In the genomic region with DNA sequence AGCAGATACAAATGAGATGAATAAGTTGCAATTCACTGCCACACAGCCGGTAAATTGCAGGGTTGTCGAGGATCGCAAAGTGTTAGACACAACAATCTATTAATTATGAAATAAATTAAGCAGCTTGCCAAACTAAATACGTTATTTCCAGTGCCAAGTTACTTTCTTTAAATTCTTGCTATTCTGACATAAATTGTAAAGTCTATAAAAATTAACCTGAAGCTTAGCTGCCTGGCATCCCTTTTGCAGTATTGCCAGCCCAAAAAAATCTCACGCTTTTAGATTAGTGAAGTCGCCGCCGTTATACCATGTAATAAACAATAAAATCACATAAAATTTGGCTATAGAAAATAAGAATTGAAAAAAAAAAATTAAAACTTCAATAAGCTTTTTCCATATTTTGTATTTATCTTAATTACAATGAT, we compare ENCODE assay signal across 1 fruit fly cellular context.
TF ChIP-seq lines count a peak whose summit lies in the region.

No protein-coding gene starts in this region.

TF ChIP-seq in whole organism, embryonic, 481 proteins besides CTCF, POLR2A, EP300 and RAD21 (continued from another document and continues in another):
- TF ChIP-seq Ptx1 (GFP tag; IDR thresholded peaks at IDR 0.05; lab: Robert Waterston, UW), result peak; percentile 88
- TF ChIP-seq CG17802 (tag; optimal IDR thresholded peaks at IDR 0.05; lab: Kevin White, UChicago), result peak; percentile 72
- TF ChIP-seq pita (GFP tag; optimal IDR thresholded peaks at IDR 0.05; lab: Kevin White, UChicago), result no peak
- TF ChIP-seq Abd-B (GFP tag; optimal IDR thresholded peaks at IDR 0.05; lab: Kevin White, UChicago), result peak; percentile 87
- TF ChIP-seq zen2 (GFP tag; IDR thresholded peaks at IDR 0.05; lab: Robert Waterston, UW; ENCODE audit: partially characterized antibody), result no peak
- TF ChIP-seq CG9215 (GFP tag; IDR thresholded peaks at IDR 0.05; lab: Robert Waterston, UW), result peak; percentile 99
- peak; percentile 78 for TF ChIP-seq wek (GFP tag; optimal IDR thresholded peaks at IDR 0.05; lab: Kevin White, UChicago)
- TF ChIP-seq HLHmδ (GFP tag; optimal IDR thresholded peaks at IDR 0.05; lab: Kevin White, UChicago), result no peak
- peak; percentile 91 for TF ChIP-seq ATbp (GFP tag; optimal IDR thresholded peaks at IDR 0.05; lab: Kevin White, UChicago)
- peak; percentile 78 for TF ChIP-seq klu (GFP tag; IDR thresholded peaks at IDR 0.05; lab: Robert Waterston, UW)
- peak; percentile 71 for TF ChIP-seq CG10274 (GFP tag; optimal IDR thresholded peaks at IDR 0.05; lab: Kevin White, UChicago)
- peak; percentile 59 for TF ChIP-seq Max (GFP tag; optimal IDR thresholded peaks at IDR 0.05; lab: Kevin White, UChicago)
- peak; percentile 93 for TF ChIP-seq Oli (tag; optimal IDR thresholded peaks at IDR 0.05; lab: Kevin White, UChicago)
- TF ChIP-seq Sry-β (GFP tag; optimal IDR thresholded peaks at IDR 0.05; lab: Kevin White, UChicago), result peak; percentile 67
- TF ChIP-seq CG11398 (GFP tag; optimal IDR thresholded peaks at IDR 0.05; lab: Kevin White, UChicago), result peak; percentile 86
- peak; percentile 60 for TF ChIP-seq CG1792 (GFP tag; optimal IDR thresholded peaks at IDR 0.05; lab: Kevin White, UChicago)
- TF ChIP-seq CG11696 (GFP tag; IDR thresholded peaks at IDR 0.05; lab: Robert Waterston, UW), result peak; percentile 86
- peak; percentile 60 for TF ChIP-seq Ets97D (GFP tag; optimal IDR thresholded peaks at IDR 0.05; lab: Kevin White, UChicago)
- TF ChIP-seq zf30C (GFP tag; optimal IDR thresholded peaks at IDR 0.05; lab: Kevin White, UChicago), result no peak
- no peak for TF ChIP-seq hbn (GFP tag; IDR thresholded peaks at IDR 0.05; lab: Robert Waterston, UW; ENCODE audit: partially characterized antibody)
- TF ChIP-seq pho (GFP tag; optimal IDR thresholded peaks at IDR 0.05; lab: Kevin White, UChicago), result peak; percentile 92
- peak; percentile 66 for TF ChIP-seq CG3163 (GFP tag; optimal IDR thresholded peaks at IDR 0.05; lab: Kevin White, UChicago)
- TF ChIP-seq sisA (GFP tag; IDR thresholded peaks at IDR 0.05; lab: Robert Waterston, UW), result peak; percentile 84
- peak; percentile 81 for TF ChIP-seq danr (GFP tag; IDR thresholded peaks at IDR 0.05; lab: Robert Waterston, UW)
- TF ChIP-seq CG13123 (GFP tag; optimal IDR thresholded peaks at IDR 0.05; lab: Kevin White, UChicago), result peak; percentile 64
- no peak for TF ChIP-seq Tbp (GFP tag; optimal IDR thresholded peaks at IDR 0.05; lab: Kevin White, UChicago)
- TF ChIP-seq Six4 (GFP tag; optimal IDR thresholded peaks at IDR 0.05; lab: Kevin White, UChicago), result peak; percentile 87
- peak; percentile 74 for TF ChIP-seq CG12236 (GFP tag; optimal IDR thresholded peaks at IDR 0.05; lab: Kevin White, UChicago)
- no peak for TF ChIP-seq h (optimal IDR thresholded peaks at IDR 0.05; lab: Kevin White, UChicago)
- TF ChIP-seq BtbVII (GFP tag; optimal IDR thresholded peaks at IDR 0.05; lab: Kevin White, UChicago), result peak; percentile 88
- peak; percentile 59 for TF ChIP-seq CG7987 (GFP tag; optimal IDR thresholded peaks at IDR 0.05; lab: Kevin White, UChicago)
- peak; percentile 84 for TF ChIP-seq Mad (GFP tag; optimal IDR thresholded peaks at IDR 0.05; lab: Kevin White, UChicago)
- peak; percentile 94 for TF ChIP-seq HmgZ (tag; optimal IDR thresholded peaks at IDR 0.05; lab: Kevin White, UChicago)
- TF ChIP-seq jumu (GFP tag; optimal IDR thresholded peaks at IDR 0.05; lab: Kevin White, UChicago), result peak; percentile 68
- peak; percentile 61 for TF ChIP-seq stwl (tag; optimal IDR thresholded peaks at IDR 0.05; lab: Kevin White, UChicago)
- peak; percentile 82 for TF ChIP-seq tx (GFP tag; optimal IDR thresholded peaks at IDR 0.05; lab: Kevin White, UChicago)
- peak; percentile 84 for TF ChIP-seq pnt (GFP tag; optimal IDR thresholded peaks at IDR 0.05; lab: Kevin White, UChicago)
- TF ChIP-seq chif (GFP tag; optimal IDR thresholded peaks at IDR 0.05; lab: Kevin White, UChicago), result peak; percentile 87 to 93
- TF ChIP-seq CG18619 (GFP tag; optimal IDR thresholded peaks at IDR 0.05; lab: Kevin White, UChicago), result peak; percentile 87
- peak; percentile 52 for TF ChIP-seq CG30020 (tag; optimal IDR thresholded peaks at IDR 0.05; lab: Kevin White, UChicago)
- peak; percentile 90 for TF ChIP-seq seq (GFP tag; IDR thresholded peaks at IDR 0.05; lab: Robert Waterston, UW)
- TF ChIP-seq Neu2 (GFP tag; optimal IDR thresholded peaks at IDR 0.05; lab: Kevin White, UChicago; ENCODE audit: borderline replicate concordance), result no peak
- TF ChIP-seq hb (GFP tag; IDR thresholded peaks at IDR 0.05; lab: Robert Waterston, UW; ENCODE audit: partially characterized antibody), result no peak
- TF ChIP-seq bbx (GFP tag; IDR thresholded peaks at IDR 0.05; lab: Robert Waterston, UW; ENCODE audit: partially characterized antibody), result no peak
- peak; percentile 46 for TF ChIP-seq Dad (GFP tag; optimal IDR thresholded peaks at IDR 0.05; lab: Kevin White, UChicago)
- no peak for TF ChIP-seq Dref (GFP tag; IDR thresholded peaks at IDR 0.05; lab: Robert Waterston, UW)
- TF ChIP-seq Kr (GFP tag; optimal IDR thresholded peaks at IDR 0.05; lab: Kevin White, UChicago), result no peak
- peak; percentile 40 for TF ChIP-seq CG17186 (GFP tag; optimal IDR thresholded peaks at IDR 0.05; lab: Kevin White, UChicago)
- TF ChIP-seq CG9609 (GFP tag; optimal IDR thresholded peaks at IDR 0.05; lab: Kevin White, UChicago), result peak; percentile 88
- peak; percentile 81 for TF ChIP-seq ems (GFP tag; optimal IDR thresholded peaks at IDR 0.05; lab: Kevin White, UChicago)
- TF ChIP-seq CG6689 (GFP tag; IDR thresholded peaks at IDR 0.05; lab: Robert Waterston, UW), result peak; percentile 92
- peak; percentile 92 for TF ChIP-seq HLH54F (GFP tag; optimal IDR thresholded peaks at IDR 0.05; lab: Kevin White, UChicago)
- peak; percentile 88 for TF ChIP-seq CG7556 (GFP tag; optimal IDR thresholded peaks at IDR 0.05; lab: Kevin White, UChicago)
- TF ChIP-seq Hsf (GFP tag; optimal IDR thresholded peaks at IDR 0.05; lab: Kevin White, UChicago), result peak; percentile 95
- peak; percentile 95 for TF ChIP-seq NfI (GFP tag; optimal IDR thresholded peaks at IDR 0.05; lab: Kevin White, UChicago)
- TF ChIP-seq sc (optimal IDR thresholded peaks at IDR 0.05; lab: Kevin White, UChicago), result no peak
- TF ChIP-seq sc (GFP tag; optimal IDR thresholded peaks at IDR 0.05; lab: Kevin White, UChicago), result peak; percentile 78
- peak; percentile 92 for TF ChIP-seq CG11456 (GFP tag; IDR thresholded peaks at IDR 0.05; lab: Robert Waterston, UW)
- peak; percentile 88 for TF ChIP-seq CG12071 (GFP tag; optimal IDR thresholded peaks at IDR 0.05; lab: Kevin White, UChicago)
- peak; percentile 68 for TF ChIP-seq CG8359 (GFP tag; optimal IDR thresholded peaks at IDR 0.05; lab: Kevin White, UChicago; ENCODE audit: borderline replicate concordance)
- no peak for TF ChIP-seq Hr39 (optimal IDR thresholded peaks at IDR 0.05; lab: Kevin White, UChicago)
- peak; percentile 86 for TF ChIP-seq CG4328 (GFP tag; optimal IDR thresholded peaks at IDR 0.05; lab: Kevin White, UChicago)
- no peak for TF ChIP-seq Bgb (GFP tag; IDR thresholded peaks at IDR 0.05; lab: Robert Waterston, UW; ENCODE audit: partially characterized antibody)
- peak; percentile 90 for TF ChIP-seq Bteb2 (GFP tag; optimal IDR thresholded peaks at IDR 0.05; lab: Kevin White, UChicago)
- TF ChIP-seq CkIIα-i1 (GFP tag; IDR thresholded peaks at IDR 0.05; lab: Robert Waterston, UW), result peak; percentile 57; the same call in 1 of the 2 replicates
- peak; percentile 90 for TF ChIP-seq CG18764 (GFP tag; optimal IDR thresholded peaks at IDR 0.05; lab: Kevin White, UChicago)
- peak; percentile 92 for TF ChIP-seq Fer3 (tag; optimal IDR thresholded peaks at IDR 0.05; lab: Kevin White, UChicago)
- TF ChIP-seq Fer2 (tag; optimal IDR thresholded peaks at IDR 0.05; lab: Kevin White, UChicago), result peak; percentile 88
- peak; percentile 81 for TF ChIP-seq CG1024 (GFP tag; IDR thresholded peaks at IDR 0.05; lab: Robert Waterston, UW)
- peak; percentile 88 for TF ChIP-seq Blimp-1 (GFP tag; optimal IDR thresholded peaks at IDR 0.05; lab: Kevin White, UChicago)
- TF ChIP-seq CG6854 (GFP tag; optimal IDR thresholded peaks at IDR 0.05; lab: Kevin White, UChicago), result peak; percentile 84
- no peak for TF ChIP-seq Stat92E (GFP tag; optimal IDR thresholded peaks at IDR 0.05; lab: Kevin White, UChicago)
- TF ChIP-seq phol (tag; optimal IDR thresholded peaks at IDR 0.05; lab: Kevin White, UChicago), result peak; percentile 94
- TF ChIP-seq CG17359 (tag; optimal IDR thresholded peaks at IDR 0.05; lab: Kevin White, UChicago), result peak; percentile 92
- TF ChIP-seq CG10431 (GFP tag; optimal IDR thresholded peaks at IDR 0.05; lab: Kevin White, UChicago), result peak; percentile 77
- peak; percentile 93 for TF ChIP-seq zfh2 (GFP tag; optimal IDR thresholded peaks at IDR 0.05; lab: Kevin White, UChicago)
- TF ChIP-seq Hey (tag; optimal IDR thresholded peaks at IDR 0.05; lab: Kevin White, UChicago), result peak; percentile 74
- peak; percentile 87 for TF ChIP-seq CG10979 (tag; optimal IDR thresholded peaks at IDR 0.05; lab: Kevin White, UChicago)
- peak; percentile 88 for TF ChIP-seq Aef1 (GFP tag; IDR thresholded peaks at IDR 0.05; lab: Robert Waterston, UW)
- no peak for TF ChIP-seq sna (GFP tag; IDR thresholded peaks at IDR 0.05; lab: Robert Waterston, UW; ENCODE audit: partially characterized antibody)
- no peak for TF ChIP-seq chinmo (GFP tag; IDR thresholded peaks at IDR 0.05; lab: Robert Waterston, UW; ENCODE audit: partially characterized antibody)
- TF ChIP-seq Ada2b (GFP tag; IDR thresholded peaks at IDR 0.05; lab: Robert Waterston, UW), result peak; percentile 92
- TF ChIP-seq CG5180 (GFP tag; optimal IDR thresholded peaks at IDR 0.05; lab: Kevin White, UChicago), result peak; percentile 71
- no peak for TF ChIP-seq tll (GFP tag; optimal IDR thresholded peaks at IDR 0.05; lab: Kevin White, UChicago)
- TF ChIP-seq PHDP (tag; optimal IDR thresholded peaks at IDR 0.05; lab: Kevin White, UChicago), result peak; percentile 95
- no peak for TF ChIP-seq abd-A (tag; optimal IDR thresholded peaks at IDR 0.05; lab: Kevin White, UChicago)
- TF ChIP-seq MTF-1 (GFP tag; optimal IDR thresholded peaks at IDR 0.05; lab: Kevin White, UChicago; ENCODE audit: borderline replicate concordance), result peak; percentile 80
- peak; percentile 95 for TF ChIP-seq unpg (GFP tag; optimal IDR thresholded peaks at IDR 0.05; lab: Kevin White, UChicago)
- no peak for TF ChIP-seq odd (GFP tag; optimal IDR thresholded peaks at IDR 0.05; lab: Kevin White, UChicago)
- TF ChIP-seq CG12659 (GFP tag; optimal IDR thresholded peaks at IDR 0.05; lab: Kevin White, UChicago), result peak; percentile 95
- TF ChIP-seq CG4820 (GFP tag; optimal IDR thresholded peaks at IDR 0.05; lab: Kevin White, UChicago), result peak; percentile 78
- TF ChIP-seq gfzf (GFP tag; optimal IDR thresholded peaks at IDR 0.05; lab: Kevin White, UChicago), result no peak
- TF ChIP-seq fru (optimal IDR thresholded peaks at IDR 0.05; lab: Kevin White, UChicago), result no peak
- TF ChIP-seq ab (GFP tag; optimal IDR thresholded peaks at IDR 0.05; lab: Kevin White, UChicago), result peak; percentile 63
- peak; percentile 90 for TF ChIP-seq dmrt99B (tag; optimal IDR thresholded peaks at IDR 0.05; lab: Kevin White, UChicago)
- TF ChIP-seq CG1647 (GFP tag; optimal IDR thresholded peaks at IDR 0.05; lab: Kevin White, UChicago), result peak; percentile 62
- peak; percentile 83 for TF ChIP-seq wor (GFP tag; IDR thresholded peaks at IDR 0.05; lab: Robert Waterston, UW)
- peak; percentile 90 for TF ChIP-seq CG17361 (GFP tag; IDR thresholded peaks at IDR 0.05; lab: Robert Waterston, UW)
- TF ChIP-seq Hand (GFP tag; optimal IDR thresholded peaks at IDR 0.05; lab: Kevin White, UChicago), result peak; percentile 73
- TF ChIP-seq ap (GFP tag; IDR thresholded peaks at IDR 0.05; lab: Robert Waterston, UW), result peak; percentile 81
- TF ChIP-seq CG6272 (GFP tag; IDR thresholded peaks at IDR 0.05; lab: Robert Waterston, UW), result peak; percentile 87
- peak; percentile 81 for TF ChIP-seq Mes4 (GFP tag; optimal IDR thresholded peaks at IDR 0.05; lab: Kevin White, UChicago)
- TF ChIP-seq CG10565 (GFP tag; optimal IDR thresholded peaks at IDR 0.05; lab: Kevin White, UChicago), result no peak
- TF ChIP-seq CG31441 (GFP tag; IDR thresholded peaks at IDR 0.05; lab: Robert Waterston, UW), result peak; percentile 89
- TF ChIP-seq CG31224 (GFP tag; IDR thresholded peaks at IDR 0.05; lab: Robert Waterston, UW), result peak; percentile 84
- no peak for TF ChIP-seq CG8478 (optimal IDR thresholded peaks at IDR 0.05; lab: Kevin White, UChicago)
- TF ChIP-seq NK7.1 (GFP tag; optimal IDR thresholded peaks at IDR 0.05; lab: Kevin White, UChicago), result peak; percentile 68
- TF ChIP-seq ssp (GFP tag; IDR thresholded peaks at IDR 0.05; lab: Robert Waterston, UW), result peak; percentile 72
- TF ChIP-seq eyg (GFP tag; optimal IDR thresholded peaks at IDR 0.05; lab: Kevin White, UChicago), result peak; percentile 61
- peak; percentile 93 for TF ChIP-seq CG14710 (tag; optimal IDR thresholded peaks at IDR 0.05; lab: Kevin White, UChicago)
- TF ChIP-seq nom (GFP tag; optimal IDR thresholded peaks at IDR 0.05; lab: Kevin White, UChicago), result peak; percentile 90
- TF ChIP-seq CG10654 (GFP tag; optimal IDR thresholded peaks at IDR 0.05; lab: Kevin White, UChicago), result peak; percentile 84
- peak; percentile 87 for TF ChIP-seq vfl (GFP tag; optimal IDR thresholded peaks at IDR 0.05; lab: Kevin White, UChicago)
- peak; percentile 84 for TF ChIP-seq CG9932 (GFP tag; IDR thresholded peaks at IDR 0.05; lab: Robert Waterston, UW)
- TF ChIP-seq Scr (GFP tag; IDR thresholded peaks at IDR 0.05; lab: Robert Waterston, UW; ENCODE audit: partially characterized antibody), result peak; percentile 38; the same call in 1 of the 2 replicates
- TF ChIP-seq bcd (GFP tag; optimal IDR thresholded peaks at IDR 0.05; lab: Kevin White, UChicago), result peak; percentile 86
- peak; percentile 39 for TF ChIP-seq kay (GFP tag; optimal IDR thresholded peaks at IDR 0.05; lab: Kevin White, UChicago)
- TF ChIP-seq Dll (GFP tag; IDR thresholded peaks at IDR 0.05; lab: Robert Waterston, UW; ENCODE audit: partially characterized antibody), result no peak
- peak; percentile 83 for TF ChIP-seq Nf-YC (tag; optimal IDR thresholded peaks at IDR 0.05; lab: Kevin White, UChicago)
- no peak for TF ChIP-seq Eip74EF (GFP tag; optimal IDR thresholded peaks at IDR 0.05; lab: Kevin White, UChicago)
- peak; percentile 88 for TF ChIP-seq wdn (GFP tag; IDR thresholded peaks at IDR 0.05; lab: Robert Waterston, UW)
- peak; percentile 79 for TF ChIP-seq toy (GFP tag; IDR thresholded peaks at IDR 0.05; lab: Robert Waterston, UW)
- TF ChIP-seq amos (GFP tag; IDR thresholded peaks at IDR 0.05; lab: Robert Waterston, UW; ENCODE audit: partially characterized antibody), result no peak
- TF ChIP-seq hth (optimal IDR thresholded peaks at IDR 0.05; lab: Kevin White, UChicago), result no peak
- peak; percentile 81 for TF ChIP-seq CG6765 (GFP tag; optimal IDR thresholded peaks at IDR 0.05; lab: Kevin White, UChicago)
- no peak for TF ChIP-seq nau (GFP tag; optimal IDR thresholded peaks at IDR 0.05; lab: Kevin White, UChicago)
